Fruit fly (Drosophila melanogaster) whole organism, pupa: ENCODE results near the gene beta-Spec.

Experiments
- CG32121 ChIP-seq: fragments of 200-800 bp; sonication (Bioruptor generic); IDR thresholded peaks from 2 replicates; pipeline ENCODE4 v1.3.6; 2022; ENCODE audit warnings: missing biosample characterization, missing genetic modification characterization
- CG4496 ChIP-seq: fragments of 200-800 bp; sonication (Bioruptor generic); IDR thresholded peaks from 3 replicates; pipeline ENCODE4 v1.3.6; 2022; ENCODE audit warnings: missing biosample characterization, missing genetic modification characterization
- CG8301 ChIP-seq: fragments of 200-800 bp; sonication (Bioruptor generic); optimal IDR thresholded peaks from 2 replicates; lab custom pipeline; 2018; ENCODE audit warnings: missing biosample characterization, mild to moderate bottlenecking, missing genetic modification characterization
- D1 ChIP-seq: fragments of 200-800 bp; sonication (Bioruptor generic); optimal IDR thresholded peaks from 2 replicates; lab custom pipeline; 2018; ENCODE audit warnings: missing biosample characterization, mild to moderate bottlenecking, missing genetic modification characterization, moderate library complexity
- gl ChIP-seq: fragments of 200-800 bp; sonication (Bioruptor generic); optimal IDR thresholded peaks from 2 replicates; lab custom pipeline; 2018; ENCODE audit warnings: missing biosample characterization, mild to moderate bottlenecking, missing genetic modification characterization

dm6 chrX:17697266-17697665 lies 40.1 kb downstream of the beta-Spec start:
- TF ChIP-seq CG8301 (tag; lab: Kevin White, UChicago) (no peak), D1 (tag; lab: Kevin White, UChicago) (no peak), gl (tag; lab: Kevin White, UChicago) (no peak), CG4496 (GFP tag; lab: Robert Waterston, UW) (no peak), CG32121 (GFP tag; lab: Robert Waterston, UW) (no peak)
